In the genomic region with DNA sequence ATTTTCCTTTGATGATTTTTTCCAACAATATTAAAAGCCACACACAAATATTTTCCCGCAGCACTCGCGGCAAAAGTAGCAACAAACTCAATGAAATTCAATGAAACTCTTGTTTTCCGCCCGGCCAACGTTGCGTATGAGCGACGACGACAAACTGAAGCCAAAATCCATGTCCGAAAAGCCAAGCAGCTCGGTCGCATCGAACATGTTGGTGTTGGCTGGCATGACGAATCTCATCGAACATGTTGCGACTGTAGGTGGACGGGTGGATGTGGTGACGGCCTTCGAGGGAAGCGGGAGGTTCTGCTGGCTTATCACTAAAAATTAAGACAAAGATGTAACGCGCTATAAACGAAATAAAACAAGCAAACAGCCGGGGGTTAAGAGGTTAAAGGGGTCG, we compare ENCODE assay signal across 3 fruit fly cellular contexts.
TF ChIP-seq lines count a peak whose summit lies in the region.

No protein-coding gene starts in this region.

- no peak for TF ChIP-seq CTCF in whole organism, embryonic (GFP tag; optimal IDR thresholded peaks at IDR 0.05; lab: Kevin White, UChicago)

TF ChIP-seq in whole organism, embryonic, 481 proteins besides CTCF, POLR2A, EP300 and RAD21 (continues in another document):
- TF ChIP-seq CG2120 (GFP tag; optimal IDR thresholded peaks at IDR 0.05; lab: Kevin White, UChicago) (peak; percentile 2), CG11723 (GFP tag; optimal IDR thresholded peaks at IDR 0.05; lab: Kevin White, UChicago) (no peak), pho (GFP tag; optimal IDR thresholded peaks at IDR 0.05; lab: Kevin White, UChicago) (no peak), ken (GFP tag; IDR thresholded peaks at IDR 0.05; lab: Robert Waterston, UW) (no peak), slp2 (GFP tag; optimal IDR thresholded peaks at IDR 0.05; lab: Kevin White, UChicago) (no peak), dmrt99B (tag; optimal IDR thresholded peaks at IDR 0.05; lab: Kevin White, UChicago) (no peak), ash1 (GFP tag; optimal IDR thresholded peaks at IDR 0.05; lab: Kevin White, UChicago) (no peak), CG16863 (GFP tag; optimal IDR thresholded peaks at IDR 0.05; lab: Kevin White, UChicago) (no peak), Hr51 (GFP tag; optimal IDR thresholded peaks at IDR 0.05; lab: Kevin White, UChicago) (no peak), CG7372 (GFP tag; IDR thresholded peaks at IDR 0.05; lab: Robert Waterston, UW) (peak; percentile 78), Sox100B (GFP tag; optimal IDR thresholded peaks at IDR 0.05; lab: Kevin White, UChicago) (no peak), Fer1 (GFP tag; optimal IDR thresholded peaks at IDR 0.05; lab: Kevin White, UChicago) (peak; percentile 13), CG9215 (GFP tag; IDR thresholded peaks at IDR 0.05; lab: Robert Waterston, UW) (no peak), sob (GFP tag; IDR thresholded peaks at IDR 0.05; lab: Robert Waterston, UW) (no peak), nmo (GFP tag; optimal IDR thresholded peaks at IDR 0.05; lab: Kevin White, UChicago) (no peak), Lhr (GFP tag; optimal IDR thresholded peaks at IDR 0.05; lab: Kevin White, UChicago) (no peak), hkb (optimal IDR thresholded peaks at IDR 0.05; lab: Kevin White, UChicago) (no peak), hkb (GFP tag; IDR thresholded peaks at IDR 0.05; lab: Robert Waterston, UW) (peak; percentile 21; the same call in 1 of the 2 replicates), gsb-n (tag; optimal IDR thresholded peaks at IDR 0.05; lab: Kevin White, UChicago) (peak; percentile 1), twi (tag; optimal IDR thresholded peaks at IDR 0.05; lab: Kevin White, UChicago) (no peak), CG11696 (GFP tag; IDR thresholded peaks at IDR 0.05; lab: Robert Waterston, UW) (no peak), CG14860 (GFP tag; IDR thresholded peaks at IDR 0.05; lab: Robert Waterston, UW; ENCODE audit: partially characterized antibody) (no peak), lab (GFP tag; optimal IDR thresholded peaks at IDR 0.05; lab: Kevin White, UChicago) (peak; percentile 35), fu2 (GFP tag; optimal IDR thresholded peaks at IDR 0.05; lab: Kevin White, UChicago) (no peak), usp (GFP tag; optimal IDR thresholded peaks at IDR 0.05; lab: Kevin White, UChicago) (no peak), Abd-B (GFP tag; optimal IDR thresholded peaks at IDR 0.05; lab: Kevin White, UChicago) (no peak), CG8290 (GFP tag; optimal IDR thresholded peaks at IDR 0.05; lab: Kevin White, UChicago) (no peak), CG8290 (tag; optimal IDR thresholded peaks at IDR 0.05; lab: Kevin White, UChicago) (peak in 1 of 2 experiments; percentile 39), Rfx (GFP tag; IDR thresholded peaks at IDR 0.05; lab: Robert Waterston, UW) (peak; percentile 40; the same call in 1 of the 2 replicates)

TF ChIP-seq in whole organism, prepupa, 60 proteins besides CTCF, POLR2A, EP300 and RAD21:
- TF ChIP-seq CG6276 (GFP tag; optimal IDR thresholded peaks at IDR 0.05; lab: Kevin White, UChicago) = no peak
- TF ChIP-seq CG9139 (GFP tag; optimal IDR thresholded peaks at IDR 0.05; lab: Kevin White, UChicago) = no peak
- TF ChIP-seq CG10669 (GFP tag; optimal IDR thresholded peaks at IDR 0.05; lab: Kevin White, UChicago) = no peak
- TF ChIP-seq eg (GFP tag; IDR thresholded peaks at IDR 0.05; lab: Robert Waterston, UW) = no peak
- TF ChIP-seq fd85E (GFP tag; optimal IDR thresholded peaks at IDR 0.05; lab: Kevin White, UChicago) = no peak
- TF ChIP-seq Gug (GFP tag; IDR thresholded peaks at IDR 0.05; lab: Robert Waterston, UW) = no peak
- TF ChIP-seq Sox15 (GFP tag; optimal IDR thresholded peaks at IDR 0.05; lab: Kevin White, UChicago) = no peak
- peak; percentile 60 for TF ChIP-seq Hr39 (GFP tag; optimal IDR thresholded peaks at IDR 0.05; lab: Kevin White, UChicago)
- no peak for TF ChIP-seq CG6854 (GFP tag; optimal IDR thresholded peaks at IDR 0.05; lab: Kevin White, UChicago)
- TF ChIP-seq svp (GFP tag; lab: Kevin White, UChicago) = peak; percentile 96
- TF ChIP-seq CG3919 (GFP tag; optimal IDR thresholded peaks at IDR 0.05; lab: Kevin White, UChicago) = no peak
- TF ChIP-seq Blimp-1 (GFP tag; optimal IDR thresholded peaks at IDR 0.05; lab: Kevin White, UChicago) = no peak
- TF ChIP-seq Ets21C (GFP tag; optimal IDR thresholded peaks at IDR 0.05; lab: Kevin White, UChicago) = no peak
- TF ChIP-seq CG11762 (GFP tag; optimal IDR thresholded peaks at IDR 0.05; lab: Kevin White, UChicago; ENCODE audit: insufficient read depth) = no peak
- no peak for TF ChIP-seq cyc (GFP tag; optimal IDR thresholded peaks at IDR 0.05; lab: Kevin White, UChicago)
- TF ChIP-seq Smox (GFP tag; optimal IDR thresholded peaks at IDR 0.05; lab: Kevin White, UChicago) = no peak
- TF ChIP-seq Eip78C (GFP tag; lab: Kevin White, UChicago) = peak; percentile 16
- TF ChIP-seq CG15336 (GFP tag; IDR thresholded peaks at IDR 0.05; lab: Robert Waterston, UW) = no peak
- TF ChIP-seq Lpt (GFP tag; optimal IDR thresholded peaks at IDR 0.05; lab: Kevin White, UChicago) = no peak
- TF ChIP-seq CG34406 (GFP tag; optimal IDR thresholded peaks at IDR 0.05; lab: Kevin White, UChicago) = no peak
- TF ChIP-seq CG6163 (GFP tag; IDR thresholded peaks at IDR 0.05; lab: Robert Waterston, UW) = 0 out of 3 replicates have a peak, but pooled peaks have one; percentile 32
- TF ChIP-seq CG6792 (GFP tag; optimal IDR thresholded peaks at IDR 0.05; lab: Kevin White, UChicago) = no peak
- TF ChIP-seq CG31627 (GFP tag; optimal IDR thresholded peaks at IDR 0.05; lab: Kevin White, UChicago) = no peak
- TF ChIP-seq topi (GFP tag; optimal IDR thresholded peaks at IDR 0.05; lab: Kevin White, UChicago) = no peak
- TF ChIP-seq CG8119 (GFP tag; IDR thresholded peaks at IDR 0.05; lab: Robert Waterston, UW) = no peak

TF ChIP-seq in whole organism, pupa, 21 proteins besides CTCF, POLR2A, EP300 and RAD21:
- TF ChIP-seq CG32121 (GFP tag; IDR thresholded peaks at IDR 0.05; lab: Robert Waterston, UW) = no peak
- TF ChIP-seq CG14655 (GFP tag; optimal IDR thresholded peaks at IDR 0.05; lab: Kevin White, UChicago) = no peak
- 0 out of 3 replicates have a peak, but pooled peaks have one; percentile 18 for TF ChIP-seq fd96Ca (GFP tag; IDR thresholded peaks at IDR 0.05; lab: Robert Waterston, UW)
- no peak for TF ChIP-seq Ets98B (GFP tag; IDR thresholded peaks at IDR 0.05; lab: Robert Waterston, UW)
- TF ChIP-seq D1 (tag; optimal IDR thresholded peaks at IDR 0.05; lab: Kevin White, UChicago) = no peak
- no peak for TF ChIP-seq CG12605 (GFP tag; IDR thresholded peaks at IDR 0.05; lab: Robert Waterston, UW)
- TF ChIP-seq CG9948 (tag; optimal IDR thresholded peaks at IDR 0.05; lab: Kevin White, UChicago) = no peak
- TF ChIP-seq rn (GFP tag; IDR thresholded peaks at IDR 0.05; lab: Robert Waterston, UW) = no peak
- TF ChIP-seq gl (tag; optimal IDR thresholded peaks at IDR 0.05; lab: Kevin White, UChicago) = no peak
- TF ChIP-seq CG4496 (GFP tag; IDR thresholded peaks at IDR 0.05; lab: Robert Waterston, UW) = peak; percentile 48; the same call in 1 of the 3 replicates
- TF ChIP-seq CG10348 (GFP tag; IDR thresholded peaks at IDR 0.05; lab: Robert Waterston, UW) = no peak
- TF ChIP-seq CG15710 (tag; optimal IDR thresholded peaks at IDR 0.05; lab: Kevin White, UChicago) = no peak
- TF ChIP-seq Snoo (tag; optimal IDR thresholded peaks at IDR 0.05; lab: Kevin White, UChicago) = no peak
- TF ChIP-seq Pif1B (GFP tag; optimal IDR thresholded peaks at IDR 0.05; lab: Kevin White, UChicago) = no peak
